Fruit fly (Drosophila melanogaster) whole organism, embryonic: ENCODE measurements around the gene mRpL3.

Experiments used
- BEAF-32 ChIP-seq: fragments of 200-800 bp; sonication (Bioruptor generic); optimal IDR thresholded peaks from 3 replicates; lab custom pipeline; 2017; ENCODE audit warnings: missing biosample characterization, missing genetic modification characterization, mild to moderate bottlenecking, moderate library complexity, missing genetic modification reagents
- CG10209 ChIP-seq: fragments of 200-800 bp; sonication (Bioruptor generic); optimal IDR thresholded peaks from 3 replicates; lab custom pipeline; 2017; ENCODE audit warnings: missing biosample characterization, mild to moderate bottlenecking, missing genetic modification characterization, missing genetic modification reagents
- CG10979 ChIP-seq: fragments of 200-800 bp; sonication (Bioruptor generic); optimal IDR thresholded peaks from 2 replicates; lab custom pipeline; 2018; ENCODE audit warnings: missing biosample characterization, mild to moderate bottlenecking, missing genetic modification characterization, moderate library complexity
- CG12391 ChIP-seq: fragments of 200-800 bp; sonication (Bioruptor generic); optimal IDR thresholded peaks from 3 replicates; lab custom pipeline; 2018; ENCODE audit warnings: missing biosample characterization, mild to moderate bottlenecking, missing genetic modification characterization, moderate library complexity
- CG12769 ChIP-seq: fragments of 200-800 bp; sonication (Bioruptor generic); optimal IDR thresholded peaks from 2 replicates; lab custom pipeline; 2019; ENCODE audit warnings: missing biosample characterization, mild to moderate bottlenecking, missing genetic modification characterization, moderate library complexity
- CG14710 ChIP-seq: fragments of 200-800 bp; sonication (Bioruptor generic); optimal IDR thresholded peaks from 3 replicates; lab custom pipeline; 2019; ENCODE audit warnings: missing biosample characterization, mild to moderate bottlenecking, missing genetic modification characterization, moderate library complexity
- CG17186 ChIP-seq: fragments of 200-800 bp; sonication (Bioruptor generic); optimal IDR thresholded peaks from 3 replicates; lab custom pipeline; 2017; ENCODE audit warnings: missing biosample characterization, missing genetic modification reagents, missing genetic modification characterization
- CG17359 ChIP-seq: fragments of 200-800 bp; sonication (Bioruptor generic); optimal IDR thresholded peaks from 3 replicates; lab custom pipeline; 2018; ENCODE audit warnings: missing biosample characterization, mild to moderate bottlenecking, missing genetic modification characterization, moderate library complexity
- CG17385 ChIP-seq: fragments of 200-800 bp; sonication (Bioruptor generic); optimal IDR thresholded peaks from 3 replicates; lab custom pipeline; 2018; ENCODE audit warnings: missing biosample characterization, mild to moderate bottlenecking, missing genetic modification characterization
- CG3065 ChIP-seq: fragments of 200-800 bp; sonication (Bioruptor generic); optimal IDR thresholded peaks from 2 replicates; lab custom pipeline; 2016; ENCODE audit warnings: missing biosample characterization, missing genetic modification characterization
- CG32532 ChIP-seq: fragments of 200-800 bp; sonication (Bioruptor generic); IDR thresholded peaks from 2 replicates; pipeline ENCODE4 v1.3.6; 2022; ENCODE audit warnings: missing biosample characterization, missing genetic modification characterization
- CG32767 ChIP-seq: fragments of 200-800 bp; sonication (Bioruptor generic); IDR thresholded peaks from 2 replicates; pipeline ENCODE4 v1.3.6; 2022; ENCODE audit warnings: missing biosample characterization, missing genetic modification characterization
- CG3407 ChIP-seq: fragments of 200-800 bp; sonication (Bioruptor generic); optimal IDR thresholded peaks from 2 replicates; lab custom pipeline; 2018; ENCODE audit warnings: missing biosample characterization, mild to moderate bottlenecking, missing genetic modification characterization
- CG3838 ChIP-seq: fragments of 200-800 bp; sonication (Bioruptor generic); optimal IDR thresholded peaks from 3 replicates; lab custom pipeline; 2016; ENCODE audit warnings: missing biosample characterization, missing genetic modification characterization
- CG4424 ChIP-seq: fragments of 200-800 bp; sonication (Bioruptor generic); optimal IDR thresholded peaks from 3 replicates; lab custom pipeline; 2016; ENCODE audit warnings: missing biosample characterization, missing genetic modification characterization
- CG5180 ChIP-seq: fragments of 200-800 bp; sonication (Bioruptor generic); optimal IDR thresholded peaks from 3 replicates; lab custom pipeline; 2017; ENCODE audit warnings: missing biosample characterization, missing genetic modification characterization, mild to moderate bottlenecking, moderate library complexity, missing genetic modification reagents
- CG7556 ChIP-seq: fragments of 200-800 bp; sonication (Bioruptor generic); optimal IDR thresholded peaks from 2 replicates; lab custom pipeline; 2017; ENCODE audit warnings: missing biosample characterization, mild to moderate bottlenecking, missing genetic modification characterization
- CG8290 ChIP-seq, 3 experiments: fragments of 200-800 bp; sonication (Bioruptor generic); optimal IDR thresholded peaks; 2 replicates each; lab custom pipeline; 2016 to 2019; ENCODE audit warnings: missing biosample characterization in 3 of 3, missing genetic modification characterization in 3 of 3, mild to moderate bottlenecking in 2 of 3, moderate library complexity in 1 of 3
- CG8388 ChIP-seq: fragments of 200-800 bp; sonication (Bioruptor generic); optimal IDR thresholded peaks from 2 replicates; lab custom pipeline; 2019; ENCODE audit warnings: missing biosample characterization, mild to moderate bottlenecking, missing genetic modification characterization, moderate library complexity
- CG9609 ChIP-seq: fragments of 200-800 bp; sonication (Bioruptor generic); optimal IDR thresholded peaks from 3 replicates; lab custom pipeline; 2016; ENCODE audit warnings: missing biosample characterization, missing genetic modification characterization
- CG9797 ChIP-seq: fragments of 200-800 bp; sonication (Bioruptor generic); optimal IDR thresholded peaks from 3 replicates; lab custom pipeline; 2018; ENCODE audit warnings: missing biosample characterization, mild to moderate bottlenecking, missing genetic modification characterization
- CG9932 ChIP-seq: fragments of 200-800 bp; sonication (Bioruptor generic); IDR thresholded peaks from 2 replicates; pipeline ENCODE4 v1.3.6; 2022; ENCODE audit warnings: missing biosample characterization, missing genetic modification characterization
- CHES-1-like ChIP-seq: fragments of 200-800 bp; sonication (Bioruptor generic); optimal IDR thresholded peaks from 2 replicates; lab custom pipeline; 2016; ENCODE audit warnings: missing biosample characterization, missing genetic modification characterization
- D19A ChIP-seq: fragments of 200-800 bp; optimal IDR thresholded peaks from 3 replicates; lab custom pipeline; 2019; ENCODE audit warnings: missing biosample characterization, mild to moderate bottlenecking, missing genetic modification characterization, moderate library complexity
- Eip74EF ChIP-seq, 2 experiments: fragments of 200-800 bp in 1 of 2; fragments of >200 bp in 1 of 2; sonication (Bioruptor generic) in 1 of 2; optimal IDR thresholded peaks; 2 replicates each; lab custom pipeline; 2017 to 2019; ENCODE audit warnings: missing biosample characterization in 2 of 2, missing genetic modification characterization in 2 of 2, mild to moderate bottlenecking in 1 of 2, moderate library complexity in 1 of 2
- Hr78 ChIP-seq, 2 experiments: fragments of 200-800 bp in 1 of 2; fragments of >200 bp in 1 of 2; sonication (Bioruptor generic) in 1 of 2; optimal IDR thresholded peaks; 2 replicates each; lab custom pipeline; 2017 to 2019; ENCODE audit warnings: missing biosample characterization in 2 of 2, missing genetic modification characterization in 2 of 2, mild to moderate bottlenecking in 1 of 2, moderate library complexity in 1 of 2
- Med ChIP-seq: fragments of 200-800 bp; sonication (Bioruptor generic); peaks from one replicate; lab custom pipeline; 2016; ENCODE audit warnings: missing biosample characterization, missing genetic modification characterization, mild to moderate bottlenecking, inconsistent platforms, moderate library complexity
- Mrtf ChIP-seq: fragments of 200-800 bp; sonication (Bioruptor generic); IDR thresholded peaks from 3 replicates; pipeline ENCODE4 v1.3.6; 2022; ENCODE audit warnings: missing biosample characterization, missing genetic modification characterization
- Oaz ChIP-seq: fragments of 200-800 bp; sonication (Bioruptor generic); IDR thresholded peaks from 2 replicates; pipeline ENCODE4 v1.3.6; 2022; ENCODE audit warnings: missing biosample characterization, missing genetic modification characterization
- Sox100B ChIP-seq: fragments of 200-800 bp; sonication (Bioruptor generic); optimal IDR thresholded peaks from 3 replicates; lab custom pipeline; 2018; ENCODE audit warnings: missing biosample characterization, mild to moderate bottlenecking, missing genetic modification characterization
- Xrp1 ChIP-seq: fragments of 200-800 bp; sonication (Bioruptor generic); IDR thresholded peaks from 2 replicates; pipeline ENCODE4 v1.3.6; 2022; ENCODE audit warnings: missing biosample characterization, missing genetic modification characterization
- amos ChIP-seq: fragments of 200-800 bp; sonication (Bioruptor generic); IDR thresholded peaks from 2 replicates; pipeline ENCODE4 v1.3.6; 2022; ENCODE audit warnings: missing biosample characterization, missing genetic modification characterization; ENCODE audit not compliant: partially characterized antibody
- bab2 ChIP-seq: fragments of 200-800 bp; sonication (Bioruptor generic); optimal IDR thresholded peaks from 2 replicates; lab custom pipeline; 2016; ENCODE audit warnings: missing biosample characterization, missing genetic modification characterization
- bbx ChIP-seq: fragments of 200-800 bp; sonication (Bioruptor generic); IDR thresholded peaks from 2 replicates; pipeline ENCODE4 v1.3.6; 2022; ENCODE audit warnings: missing biosample characterization, missing genetic modification characterization; ENCODE audit not compliant: partially characterized antibody
- chinmo ChIP-seq: fragments of 200-800 bp; sonication (Bioruptor generic); IDR thresholded peaks from 4 replicates; pipeline ENCODE4 v1.3.6; 2022; ENCODE audit warnings: missing biosample characterization, missing genetic modification characterization; ENCODE audit not compliant: partially characterized antibody
- ci ChIP-seq: fragments of 200-800 bp; sonication (Bioruptor generic); IDR thresholded peaks from 3 replicates; pipeline ENCODE4 v1.3.6; 2022; ENCODE audit warnings: missing biosample characterization, missing genetic modification characterization
- dati ChIP-seq: fragments of 200-800 bp; sonication (Bioruptor generic); IDR thresholded peaks from 2 replicates; pipeline ENCODE4 v1.3.6; 2022; ENCODE audit warnings: missing biosample characterization, missing genetic modification characterization
- dmrt99B ChIP-seq: fragments of 200-800 bp; sonication (Bioruptor generic); optimal IDR thresholded peaks from 2 replicates; lab custom pipeline; 2018; ENCODE audit warnings: missing biosample characterization, mild to moderate bottlenecking, missing genetic modification characterization, moderate library complexity
- ewg ChIP-seq: fragments of 200-800 bp; sonication (Bioruptor generic); optimal IDR thresholded peaks from 3 replicates; lab custom pipeline; 2017; ENCODE audit warnings: mild to moderate bottlenecking, missing biosample characterization, missing genetic modification reagents, missing genetic modification characterization
- fd96Cb ChIP-seq: fragments of 200-800 bp; sonication (Bioruptor generic); optimal IDR thresholded peaks from 2 replicates; lab custom pipeline; 2018; ENCODE audit warnings: missing biosample characterization, mild to moderate bottlenecking, missing genetic modification characterization, moderate library complexity
- fru ChIP-seq: fragments of >200 bp; optimal IDR thresholded peaks from 2 replicates; lab custom pipeline; 2017
- hkb ChIP-seq, 2 experiments: fragments of 200-800 bp in 1 of 2; fragments of >200 bp in 1 of 2; sonication (Bioruptor generic) in 1 of 2; IDR thresholded peaks in 1 of 2; optimal IDR thresholded peaks in 1 of 2; 2 replicates each; pipeline versions ENCODE4 v1.3.6 to Lab custom; 2017 to 2022; ENCODE audit warnings: missing biosample characterization in 1 of 2, missing genetic modification characterization in 1 of 2
- inv ChIP-seq: fragments of 200-800 bp; sonication (Bioruptor generic); IDR thresholded peaks from 2 replicates; pipeline ENCODE4 v1.3.6; 2022; ENCODE audit warnings: missing biosample characterization, missing genetic modification characterization; ENCODE audit not compliant: partially characterized antibody
- kah ChIP-seq: fragments of 200-800 bp; sonication (Bioruptor generic); optimal IDR thresholded peaks from 2 replicates; lab custom pipeline; 2018; ENCODE audit warnings: missing biosample characterization, mild to moderate bottlenecking, missing genetic modification characterization
- nom ChIP-seq: fragments of 200-800 bp; sonication (Bioruptor generic); optimal IDR thresholded peaks from 2 replicates; lab custom pipeline; 2017; ENCODE audit warnings: missing biosample characterization, missing genetic modification characterization, mild to moderate bottlenecking, moderate library complexity, missing genetic modification reagents
- oc ChIP-seq: fragments of 200-800 bp; sonication (Bioruptor generic); optimal IDR thresholded peaks from 2 replicates; lab custom pipeline; 2018; ENCODE audit warnings: missing biosample characterization, mild to moderate bottlenecking, missing genetic modification characterization, moderate library complexity
- vfl ChIP-seq: fragments of 200-800 bp; sonication (Bioruptor generic); optimal IDR thresholded peaks from 2 replicates; lab custom pipeline; 2016; ENCODE audit warnings: missing biosample characterization, missing genetic modification characterization
- zen2 ChIP-seq: fragments of 200-800 bp; sonication (Bioruptor generic); IDR thresholded peaks from 3 replicates; pipeline ENCODE4 v1.3.6; 2022; ENCODE audit warnings: missing biosample characterization, missing genetic modification characterization; ENCODE audit not compliant: partially characterized antibody
- zfh1 ChIP-seq: fragments of 200-800 bp; sonication (Bioruptor generic); IDR thresholded peaks from 3 replicates; pipeline ENCODE4 v1.3.6; 2022; ENCODE audit warnings: missing biosample characterization, missing genetic modification characterization

Gene mRpL3

dm6 chrX:15762723-15763122, 1.7 kb downstream of the mRpL3 start, which contains the start of gene Polr3A (continued):
- no peak; the same call in 2 of the 3 replicates for TF ChIP-seq zen2
- no peak for TF ChIP-seq CG10979 (tag; lab: Kevin White, UChicago)
- no peak for TF ChIP-seq chinmo (GFP tag; lab: Robert Waterston, UW)
- no peak for TF ChIP-seq Hr78 (GFP tag; optimal IDR thresholded peaks at IDR 0.05; lab: Kevin White, UChicago)
- TF ChIP-seq nom (GFP tag; lab: Kevin White, UChicago): no peak
- TF ChIP-seq ewg (GFP tag; lab: Kevin White, UChicago): no peak
- no peak for TF ChIP-seq CG5180 (GFP tag; lab: Kevin White, UChicago)
- no peak for TF ChIP-seq fru (lab: Kevin White, UChicago)
- peak; percentile 66 for TF ChIP-seq BEAF-32
- TF ChIP-seq CG3065 (GFP tag; lab: Kevin White, UChicago): no peak
- no peak for TF ChIP-seq CG9932 (GFP tag; lab: Robert Waterston, UW)
- TF ChIP-seq CG8290 (GFP tag; optimal IDR thresholded peaks at IDR 0.05; lab: Kevin White, UChicago): no peak
- TF ChIP-seq CG8290 (tag; optimal IDR thresholded peaks at IDR 0.05; lab: Kevin White, UChicago): no peak
- no peak for TF ChIP-seq CG32532 (GFP tag; lab: Robert Waterston, UW)
- peak; percentile 71 for TF ChIP-seq amos
- no peak for TF ChIP-seq dati (GFP tag; lab: Robert Waterston, UW)
- TF ChIP-seq CG14710: peak; percentile 88
- TF ChIP-seq bab2: no peak
- peak; percentile 74 for TF ChIP-seq CG17186 (GFP tag; lab: Kevin White, UChicago)
- TF ChIP-seq CG9797 (GFP tag; lab: Kevin White, UChicago): peak; percentile 70
- no peak for TF ChIP-seq Xrp1 (GFP tag; lab: Robert Waterston, UW)
- TF ChIP-seq CG9609 (GFP tag; lab: Kevin White, UChicago): no peak
- TF ChIP-seq oc (tag; lab: Kevin White, UChicago): no peak
- TF ChIP-seq CG12391 (tag; lab: Kevin White, UChicago): no peak
- TF ChIP-seq CG32767: no peak
- no peak for TF ChIP-seq CG3407
- no peak for TF ChIP-seq hkb (optimal IDR thresholded peaks at IDR 0.05; lab: Kevin White, UChicago)
- no peak for TF ChIP-seq hkb (GFP tag; IDR thresholded peaks at IDR 0.05; lab: Robert Waterston, UW)
- no peak for TF ChIP-seq zfh1 (GFP tag; lab: Robert Waterston, UW)
- peak; percentile 77 for TF ChIP-seq bbx (GFP tag; lab: Robert Waterston, UW)
- peak; percentile 31; the same call in 1 of the 2 replicates for TF ChIP-seq inv (GFP tag; lab: Robert Waterston, UW)
- no peak for TF ChIP-seq CG8388 (GFP tag; lab: Kevin White, UChicago)
- TF ChIP-seq ci (GFP tag; lab: Robert Waterston, UW): no peak
- no peak for TF ChIP-seq Eip74EF (GFP tag; optimal IDR thresholded peaks at IDR 0.05; lab: Kevin White, UChicago)
- no peak for TF ChIP-seq Mrtf (GFP tag; lab: Robert Waterston, UW)
- TF ChIP-seq CG10209 (GFP tag; lab: Kevin White, UChicago): no peak
- no peak for TF ChIP-seq vfl
- TF ChIP-seq dmrt99B: no peak
- no peak for TF ChIP-seq CG4424 (GFP tag; lab: Kevin White, UChicago)
- no peak for TF ChIP-seq Oaz (GFP tag; lab: Robert Waterston, UW)
- TF ChIP-seq CHES-1-like (GFP tag; lab: Kevin White, UChicago): no peak
- no peak for TF ChIP-seq Sox100B (GFP tag; lab: Kevin White, UChicago)
- TF ChIP-seq CG12769: no peak
- no peak for TF ChIP-seq D19A (tag; lab: Kevin White, UChicago)
- no peak for TF ChIP-seq CG17385 (GFP tag; lab: Kevin White, UChicago)
- TF ChIP-seq Med (GFP tag; lab: Kevin White, UChicago): peak; percentile 18
- no peak for TF ChIP-seq CG3838 (GFP tag; lab: Kevin White, UChicago)
- TF ChIP-seq kah (GFP tag; lab: Kevin White, UChicago): no peak
- TF ChIP-seq CG7556 (GFP tag; lab: Kevin White, UChicago): no peak
- TF ChIP-seq CG17359 (tag; lab: Kevin White, UChicago): no peak
- no peak for TF ChIP-seq fd96Cb
